Fruit fly (Drosophila melanogaster): ENCODE data around the gene CG5783.

DNA sequence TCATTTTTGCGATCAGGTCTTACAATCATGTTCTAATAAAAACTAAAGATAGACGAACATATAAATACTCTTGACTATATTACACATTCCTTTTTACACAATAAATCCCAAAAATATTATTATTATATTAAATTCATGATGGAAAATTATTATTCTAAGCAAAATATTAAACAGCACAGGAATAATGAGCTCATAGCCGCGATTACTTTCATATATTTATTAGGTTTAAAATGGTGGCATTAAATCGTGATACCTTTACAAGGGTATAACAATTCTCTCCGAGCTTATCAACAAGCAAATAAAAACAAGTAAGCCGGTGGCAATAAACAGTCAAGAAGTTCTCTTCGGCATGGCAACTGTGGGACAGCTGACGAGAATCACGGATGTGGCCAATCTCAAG, 2.8 kb upstream of the CG5783 start, which contains the start of gene CG17681:
- no peak for TF ChIP-seq CG11902 (GFP tag; optimal IDR thresholded peaks at IDR 0.05)
- TF ChIP-seq Lpt (GFP tag; optimal IDR thresholded peaks at IDR 0.05) = no peak
- TF ChIP-seq cyc (GFP tag; optimal IDR thresholded peaks at IDR 0.05) = peak; percentile 42
- no peak for TF ChIP-seq CG34406 (GFP tag; optimal IDR thresholded peaks at IDR 0.05)
- TF ChIP-seq Eip93F (GFP tag; optimal IDR thresholded peaks at IDR 0.05) = no peak
- TF ChIP-seq CG15336 (GFP tag; IDR thresholded peaks at IDR 0.05) = no peak
- no peak for TF ChIP-seq CG11762 (GFP tag; optimal IDR thresholded peaks at IDR 0.05; ENCODE audit: insufficient read depth)
- no peak for TF ChIP-seq CG10669 (GFP tag; optimal IDR thresholded peaks at IDR 0.05)
- TF ChIP-seq CG32006 (GFP tag; optimal IDR thresholded peaks at IDR 0.05) = no peak
- TF ChIP-seq OdsH (GFP tag; optimal IDR thresholded peaks at IDR 0.05) = peak; percentile 44
- no peak for TF ChIP-seq CG3032 (tag; optimal IDR thresholded peaks at IDR 0.05)
- TF ChIP-seq CG8319 (GFP tag; optimal IDR thresholded peaks at IDR 0.05) = no peak
- no peak for TF ChIP-seq Gug (GFP tag; IDR thresholded peaks at IDR 0.05)
- no peak for TF ChIP-seq CG31627 (GFP tag; optimal IDR thresholded peaks at IDR 0.05)
